Worm (Caenorhabditis elegans): ENCODE results near the gene T11F9.10.

DNA sequence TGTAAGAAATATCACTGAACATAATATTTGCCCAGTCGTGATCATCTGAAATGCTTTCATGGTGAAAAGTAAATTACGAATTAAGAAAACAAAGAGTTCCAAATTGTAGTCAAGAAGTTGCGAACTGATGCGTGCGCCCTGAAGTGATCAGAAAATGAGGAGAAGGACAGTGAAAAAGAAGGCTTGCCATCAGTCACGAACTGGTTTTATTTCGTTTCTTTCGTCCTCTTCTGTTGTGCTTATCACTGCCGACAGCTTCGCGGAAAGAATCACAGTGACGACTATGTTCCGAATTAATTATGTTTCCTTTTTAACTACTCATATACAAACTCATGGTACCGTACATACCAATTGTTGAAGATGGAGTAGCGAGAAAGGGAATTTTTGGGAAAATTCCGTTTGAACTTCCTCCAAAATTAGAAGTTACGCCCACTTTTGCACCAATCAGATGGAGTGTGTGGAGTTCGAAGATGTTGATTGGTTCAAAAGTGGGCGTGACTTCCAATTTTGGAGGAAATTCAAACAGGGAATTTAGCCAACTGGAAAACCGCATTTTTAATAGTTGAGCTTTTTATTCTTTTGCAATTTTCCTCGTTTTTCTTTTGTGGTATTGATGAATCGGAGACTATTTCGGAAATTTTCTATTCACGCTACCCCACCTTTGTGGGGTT is 16.4 kb downstream of the T11F9.10 start, which contains the start of gene C55A6.12:
- TF ChIP-seq chd-7 (tag; optimal IDR thresholded peaks at IDR 0.05): no peak
- TF ChIP-seq B0019.2 (GFP tag; conservative IDR thresholded peaks at IDR 0.05): no peak
- TF ChIP-seq aptf-2 (GFP tag; conservative IDR thresholded peaks at IDR 0.05): no peak
- no peak for TF ChIP-seq bed-1 (GFP tag; IDR thresholded peaks at IDR 0.05)
- TF ChIP-seq Y95B8A.8 (GFP tag; IDR thresholded peaks at IDR 0.05): no peak
- no peak for TF ChIP-seq unc-62 (GFP tag; optimal IDR thresholded peaks at IDR 0.05)
- TF ChIP-seq madf-8 (GFP tag; conservative IDR thresholded peaks at IDR 0.05): no peak
- no peak for TF ChIP-seq pha-4 (tag; optimal IDR thresholded peaks at IDR 0.05)
- TF ChIP-seq ztf-3 (GFP tag; optimal IDR thresholded peaks at IDR 0.05): no peak

All from whole organism, young adult.